Fruit fly (Drosophila melanogaster) whole organism, wandering third instar larva: Measurements from ENCODE around the gene CG42544.

ENCODE experiments used
- CG32264 ChIP-seq: fragments of 200-800 bp; sonication (Bioruptor generic); optimal IDR thresholded peaks from 2 replicates; lab custom pipeline; 2016; ENCODE audit warnings: missing biosample characterization, missing genetic modification characterization
- CG9705 ChIP-seq: fragments of 200-800 bp; sonication (Bioruptor generic); optimal IDR thresholded peaks from 2 replicates; lab custom pipeline; 2018; ENCODE audit warnings: missing biosample characterization, mild to moderate bottlenecking, missing genetic modification characterization
- CrebA ChIP-seq: fragments of 200-800 bp; sonication (Bioruptor generic); optimal IDR thresholded peaks from 2 replicates; lab custom pipeline; 2016; ENCODE audit warnings: missing biosample characterization, mild to moderate bottlenecking, missing genetic modification characterization, borderline replicate concordance
- Dfd ChIP-seq: fragments of >200 bp; optimal IDR thresholded peaks from 2 replicates; lab custom pipeline; 2017; ENCODE audit warnings: missing biosample characterization, missing genetic modification characterization
- GATAd ChIP-seq: sonication (Bioruptor generic); optimal IDR thresholded peaks from 2 replicates; lab custom pipeline; 2016; ENCODE audit warnings: missing biosample characterization, missing genetic modification characterization
- HLH106 ChIP-seq: fragments of 200-800 bp; optimal IDR thresholded peaks from 3 replicates; lab custom pipeline; 2019; ENCODE audit warnings: missing biosample characterization, mild to moderate bottlenecking, missing genetic modification characterization, moderate library complexity
- Hr78 ChIP-seq: fragments of >200 bp; optimal IDR thresholded peaks from 2 replicates; lab custom pipeline; 2017; ENCODE audit warnings: missing biosample characterization, missing genetic modification characterization
- Hr83 ChIP-seq: fragments of 200-300 bp; sonication (Bioruptor generic); optimal IDR thresholded peaks from 2 replicates; lab custom pipeline; 2016; ENCODE audit warnings: missing biosample characterization, mild to moderate bottlenecking, missing genetic modification characterization, moderate library complexity; ENCODE audit not compliant: poor library complexity, severe bottlenecking
- Jra ChIP-seq: sonication (Bioruptor generic); optimal IDR thresholded peaks from 2 replicates; lab custom pipeline; 2016; ENCODE audit warnings: missing biosample characterization, missing genetic modification characterization
- Mio ChIP-seq: sonication (Bioruptor generic); optimal IDR thresholded peaks from 2 replicates; lab custom pipeline; 2016; ENCODE audit warnings: missing biosample characterization, missing genetic modification characterization
- Myc ChIP-seq: fragments of >200 bp; optimal IDR thresholded peaks from 2 replicates; lab custom pipeline; 2017
- N ChIP-seq: fragments of >200 bp; optimal IDR thresholded peaks from 2 replicates; lab custom pipeline; 2018; ENCODE audit warnings: missing biosample characterization, missing external identifiers, missing genetic modification characterization
- OdsH ChIP-seq: fragments of 200-800 bp; sonication (Bioruptor generic); optimal IDR thresholded peaks from 2 replicates; lab custom pipeline; 2016; ENCODE audit warnings: missing biosample characterization, mild to moderate bottlenecking, missing genetic modification characterization
- Rel ChIP-seq, 2 experiments: fragments of 200-800 bp; sonication (Bioruptor generic) in 1 of 2; optimal IDR thresholded peaks; 2 replicates in 1 of 2; 3 replicates in 1 of 2; lab custom pipeline; 2016 to 2019; ENCODE audit warnings: mild to moderate bottlenecking in 2 of 2, missing biosample characterization in 2 of 2, missing genetic modification characterization in 2 of 2, moderate library complexity in 1 of 2
- Sp1 ChIP-seq: fragments of 200-800 bp; sonication (Bioruptor generic); optimal IDR thresholded peaks from 3 replicates; lab custom pipeline; 2019; ENCODE audit warnings: missing biosample characterization, mild to moderate bottlenecking, missing genetic modification characterization, moderate library complexity
- Vsx2 ChIP-seq: fragments of 200-300, 225-300 bp; sonication (Bioruptor generic); optimal IDR thresholded peaks from 2 replicates; lab custom pipeline; 2018; ENCODE audit warnings: missing biosample characterization, missing genetic modification characterization; ENCODE audit not compliant: partially characterized antibody
- br ChIP-seq: fragments of 200-800 bp; sonication (Bioruptor generic); optimal IDR thresholded peaks from 2 replicates; lab custom pipeline; 2016; ENCODE audit warnings: missing biosample characterization, missing genetic modification characterization
- brk ChIP-seq: fragments of 200-800 bp; sonication (Bioruptor generic); optimal IDR thresholded peaks from 2 replicates; lab custom pipeline; 2016; ENCODE audit warnings: missing biosample characterization, mild to moderate bottlenecking, missing genetic modification characterization
- dl ChIP-seq, 2 experiments: fragments of 175-275, 200-275 bp in 1 of 2; fragments of 200-275 bp in 1 of 2; sonication (Bioruptor generic); optimal IDR thresholded peaks; lab custom pipeline; 2018; ENCODE audit warnings: mild to moderate bottlenecking in 2 of 2, missing biosample characterization in 2 of 2, missing genetic modification characterization in 2 of 2, moderate library complexity in 2 of 2; ENCODE audit not compliant: partially characterized antibody in 2 of 2, insufficient read depth in 1 of 2
- dmrt93B ChIP-seq: fragments of 200-800 bp; sonication (Bioruptor generic); optimal IDR thresholded peaks from 2 replicates; lab custom pipeline; 2018; ENCODE audit warnings: missing biosample characterization, mild to moderate bottlenecking, missing genetic modification characterization
- dsf ChIP-seq: sonication (Bioruptor generic); optimal IDR thresholded peaks from 2 replicates; lab custom pipeline; 2016; ENCODE audit warnings: missing biosample characterization, missing genetic modification characterization, borderline replicate concordance
- ey ChIP-seq: fragments of 200-800 bp; sonication (Bioruptor generic); optimal IDR thresholded peaks from 2 replicates; lab custom pipeline; 2016; ENCODE audit warnings: missing biosample characterization, missing genetic modification characterization
- fru ChIP-seq: fragments of 200-800 bp; sonication (Bioruptor generic); optimal IDR thresholded peaks from 3 replicates; lab custom pipeline; 2016; ENCODE audit warnings: missing biosample characterization, mild to moderate bottlenecking, missing genetic modification characterization
- h ChIP-seq: fragments of 200-800 bp; sonication (Bioruptor generic); optimal IDR thresholded peaks from 3 replicates; lab custom pipeline; 2016; ENCODE audit warnings: missing biosample characterization, mild to moderate bottlenecking, missing genetic modification characterization
- jim ChIP-seq: fragments of 175-275, 200-325 bp; sonication (Bioruptor generic); optimal IDR thresholded peaks from 2 replicates; lab custom pipeline; 2016; ENCODE audit warnings: missing biosample characterization, mild to moderate bottlenecking, missing genetic modification characterization
- lola ChIP-seq: fragments of >200 bp; optimal IDR thresholded peaks from 2 replicates; lab custom pipeline; 2017; ENCODE audit warnings: missing biosample characterization, missing genetic modification characterization
- pan ChIP-seq: fragments of >200 bp; optimal IDR thresholded peaks from 2 replicates; lab custom pipeline; 2017
- psq ChIP-seq: fragments of 200-800 bp; sonication (Bioruptor generic); optimal IDR thresholded peaks from 3 replicates; lab custom pipeline; 2017; ENCODE audit warnings: missing biosample characterization, mild to moderate bottlenecking, missing genetic modification characterization, moderate library complexity
- rgr ChIP-seq: fragments of 200-800 bp; sonication (Bioruptor generic); optimal IDR thresholded peaks from 3 replicates; lab custom pipeline; 2016; ENCODE audit warnings: missing biosample characterization, mild to moderate bottlenecking, missing genetic modification characterization
- sage ChIP-seq: fragments of 200-800 bp; sonication (Bioruptor generic); optimal IDR thresholded peaks from 2 replicates; lab custom pipeline; 2016; ENCODE audit warnings: missing biosample characterization, mild to moderate bottlenecking, missing genetic modification characterization
- tai ChIP-seq: sonication (Bioruptor generic); optimal IDR thresholded peaks from 2 replicates; lab custom pipeline; 2016; ENCODE audit warnings: missing biosample characterization, missing genetic modification characterization

Gene CG42544

dm6 chr3R:7304455-7305088 lies at the start of gene CG42544:
Gene CG42544, plus strand, starts transcription at chr3R:7304592.
- no peak for TF ChIP-seq GATAd (GFP tag; lab: Kevin White, UChicago)

dm6 chr3R:7259554-7259953 lies 44.8 kb upstream of the CG42544 start:
- TF ChIP-seq Vsx2 (GFP tag; lab: Kevin White, UChicago) (no peak), Dfd (no peak), Hr78 (no peak), brk (GFP tag; lab: Kevin White, UChicago) (no peak), dmrt93B (GFP tag; lab: Kevin White, UChicago) (no peak), psq (GFP tag; lab: Kevin White, UChicago) (no peak), CG32264 (GFP tag; lab: Kevin White, UChicago) (no peak), jim (GFP tag; lab: Kevin White, UChicago) (no peak), HLH106 (tag; lab: Kevin White, UChicago) (no peak), OdsH (no peak), CrebA (no peak), fru (GFP tag; lab: Kevin White, UChicago) (no peak), lola (GFP tag; lab: Kevin White, UChicago) (no peak), Sp1 (GFP tag; lab: Kevin White, UChicago) (no peak), br (GFP tag; lab: Kevin White, UChicago) (no peak), pan (lab: Kevin White, UChicago) (no peak), Jra (GFP tag; lab: Kevin White, UChicago) (no peak), GATAd (GFP tag; lab: Kevin White, UChicago) (no peak), dl (GFP tag; optimal IDR thresholded peaks at IDR 0.05; lab: Kevin White, UChicago; ENCODE audit: insufficient read depth in 1 of 2, partially characterized antibody in 2 of 2) (no peak), h (GFP tag; lab: Kevin White, UChicago) (no peak)
- TF ChIP-seq, all 38 proteins: peak for 0

- TF ChIP-seq CG9705, result no peak
Measured at dm6 chr3R:7265567-7266208, 38.7 kb upstream of the CG42544 start, which contains the start of the genes Gld and Syt4. Gene Gld, minus strand, starts transcription at chr3R:7265703. Gene Syt4, plus strand, starts transcription at chr3R:7266065.

dm6 chr3R:7274973-7275525 lies 29.3 kb upstream of the CG42544 start:
- peak; percentile 92 for TF ChIP-seq Dfd
- TF ChIP-seq Rel (GFP tag; optimal IDR thresholded peaks at IDR 0.05; lab: Kevin White, UChicago), result no peak
- TF ChIP-seq Rel (tag; optimal IDR thresholded peaks at IDR 0.05; lab: Kevin White, UChicago), result no peak
- TF ChIP-seq ey (GFP tag; lab: Kevin White, UChicago), result no peak

- TF ChIP-seq Hr83 (GFP tag; lab: Kevin White, UChicago) (no peak), rgr (GFP tag; lab: Kevin White, UChicago) (no peak), Sp1 (GFP tag; lab: Kevin White, UChicago) (no peak), HLH106 (tag; lab: Kevin White, UChicago) (no peak), Dfd (peak; percentile 94), Mio (GFP tag; lab: Kevin White, UChicago) (no peak), fru (GFP tag; lab: Kevin White, UChicago) (no peak)
Measured at dm6 chr3R:7276782-7277181, 27.6 kb upstream of the CG42544 start.

dm6 chr3R:7282244-7282890 lies 22.0 kb upstream of the CG42544 start:
- TF ChIP-seq fru (GFP tag; lab: Kevin White, UChicago), result no peak
- TF ChIP-seq N (GFP tag; lab: Kevin White, UChicago), result no peak
- no peak for TF ChIP-seq tai (GFP tag; lab: Kevin White, UChicago)
- TF ChIP-seq Mio (GFP tag; lab: Kevin White, UChicago), result no peak
- TF ChIP-seq pan (lab: Kevin White, UChicago), result no peak
- no peak for TF ChIP-seq Hr83 (GFP tag; lab: Kevin White, UChicago)
- no peak for TF ChIP-seq sage (GFP tag; lab: Kevin White, UChicago)
- no peak for TF ChIP-seq Myc (lab: Kevin White, UChicago)
- no peak for TF ChIP-seq psq (GFP tag; lab: Kevin White, UChicago)
- no peak for TF ChIP-seq h (GFP tag; lab: Kevin White, UChicago)
- TF ChIP-seq Vsx2 (GFP tag; lab: Kevin White, UChicago), result no peak
- TF ChIP-seq dl (GFP tag; optimal IDR thresholded peaks at IDR 0.05; lab: Kevin White, UChicago; ENCODE audit: insufficient read depth in 1 of 2, partially characterized antibody in 2 of 2), result no peak
- no peak for TF ChIP-seq dsf (GFP tag; lab: Kevin White, UChicago)
- TF ChIP-seq Hr78, result no peak
